Worm (Caenorhabditis elegans) whole organism, midembryonic: ENCODE measurements around the gene ttr-9.

Experiments
- T22C8.4 ChIP-seq: fragments of 200-800 bp; sonication (Bioruptor generic); IDR thresholded peaks from 2 replicates; pipeline ENCODE4 v1.3.6; 2022; ENCODE audit warnings: missing genetic modification characterization, missing compliant biosample characterization
- cog-1 ChIP-seq: sonication (generic microtip); optimal IDR thresholded peaks from 2 replicates; lab custom pipeline; 2016; ENCODE audit warnings: missing genetic modification characterization, missing compliant biosample characterization
- flt-1 ChIP-seq: fragments of 200-800 bp; sonication (Bioruptor generic); IDR thresholded peaks from 2 replicates; pipeline ENCODE4 v1.3.6; 2022; ENCODE audit warnings: missing genetic modification characterization, missing compliant biosample characterization
- klf-2 ChIP-seq: fragments of 200-800 bp; sonication (Bioruptor generic); conservative IDR thresholded peaks from 2 replicates; pipeline ENCODE4 v1.3.6; 2022; ENCODE audit warnings: missing genetic modification reagents, missing genetic modification characterization, missing compliant biosample characterization
- med-1 ChIP-seq: sonication (generic microtip); optimal IDR thresholded peaks from 2 replicates; lab custom pipeline; 2017; ENCODE audit warnings: missing genetic modification characterization, mild to moderate bottlenecking, missing compliant biosample characterization, antibody characterized with exemption, missing genetic modification reagents; ENCODE audit not compliant: insufficient read depth
- ref-1 ChIP-seq: fragments of 200-800 bp; sonication (Bioruptor generic); conservative IDR thresholded peaks from 2 replicates; pipeline ENCODE4 v1.3.6; 2022; ENCODE audit warnings: missing genetic modification reagents, missing genetic modification characterization, missing compliant biosample characterization
- tab-1 ChIP-seq: fragments of 200-800 bp; sonication (Bioruptor generic); IDR thresholded peaks from 2 replicates; pipeline ENCODE4 v1.3.6; 2022; ENCODE audit warnings: missing genetic modification characterization, missing compliant biosample characterization
- ztf-23 ChIP-seq: fragments of 200-800 bp; sonication (Bioruptor generic); IDR thresholded peaks from 2 replicates; pipeline ENCODE4 v1.3.6; 2022; ENCODE audit warnings: missing genetic modification reagents, missing genetic modification characterization, missing compliant biosample characterization
- ztf-29 ChIP-seq: fragments of 200-800 bp; sonication (Bioruptor generic); IDR thresholded peaks from 2 replicates; pipeline ENCODE4 v1.3.6; 2022; ENCODE audit warnings: missing genetic modification reagents, missing genetic modification characterization, missing compliant biosample characterization

The ttr-9 gene

DNA sequence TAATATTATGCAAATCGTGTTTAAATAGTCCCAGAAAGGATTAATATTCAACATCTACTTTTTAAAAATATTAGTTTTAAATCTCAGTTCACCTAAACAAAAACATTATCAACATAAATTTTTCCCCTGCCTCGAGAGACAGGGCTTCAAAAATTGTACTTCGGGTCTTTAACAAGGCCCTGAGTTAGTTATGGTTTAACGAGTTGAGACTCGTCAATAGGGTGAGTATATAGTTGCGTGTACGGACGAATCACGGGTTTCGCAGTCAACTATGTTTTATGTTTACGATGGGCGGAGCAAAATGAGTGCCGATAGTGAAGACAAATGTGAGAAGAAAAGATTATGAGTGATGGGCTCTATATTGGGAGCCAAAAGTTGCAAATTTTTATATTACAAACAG lies 5.5 kb upstream of the ttr-9 start:
- TF ChIP-seq klf-2 (GFP tag; lab: Robert Waterston, UW) (no peak), med-1 (GFP tag; lab: Kevin White, UChicago) (no peak), T22C8.4 (no peak), ztf-29 (GFP tag; lab: Robert Waterston, UW) (no peak), tab-1 (GFP tag; lab: Robert Waterston, UW) (no peak), cog-1 (tag; lab: Kevin White, UChicago) (no peak), ref-1 (GFP tag; lab: Robert Waterston, UW) (no peak), ztf-23 (GFP tag; lab: Robert Waterston, UW) (no peak), flt-1 (no peak)

DNA sequence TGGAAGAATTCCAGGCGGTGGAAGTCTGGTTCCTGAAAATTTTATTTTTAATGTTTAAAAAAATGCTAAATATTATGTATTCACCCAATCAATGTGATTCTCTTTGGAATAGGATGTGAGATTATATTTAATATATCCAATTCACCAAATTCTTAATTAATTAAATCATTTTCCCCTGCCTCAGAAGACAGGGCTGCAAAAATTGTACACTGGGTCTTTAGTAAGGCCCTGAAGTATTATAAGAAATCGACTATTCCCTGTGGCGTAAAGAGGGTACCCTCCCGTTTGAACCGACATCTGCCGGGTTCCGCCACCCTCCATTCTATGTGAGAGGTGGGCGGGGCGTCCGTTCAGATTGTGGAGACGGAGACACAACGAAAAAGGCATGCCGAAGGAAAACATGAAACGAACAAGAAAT lies 5.1 kb upstream of the ttr-9 start:
- no peak for TF ChIP-seq med-1 (GFP tag; lab: Kevin White, UChicago)
- no peak for TF ChIP-seq ztf-23 (GFP tag; lab: Robert Waterston, UW)
- no peak for TF ChIP-seq flt-1
- no peak for TF ChIP-seq ref-1 (GFP tag; lab: Robert Waterston, UW)
- no peak for TF ChIP-seq cog-1 (tag; lab: Kevin White, UChicago)
- TF ChIP-seq ztf-29 (GFP tag; lab: Robert Waterston, UW) = no peak
- no peak for TF ChIP-seq tab-1 (GFP tag; lab: Robert Waterston, UW)

DNA sequence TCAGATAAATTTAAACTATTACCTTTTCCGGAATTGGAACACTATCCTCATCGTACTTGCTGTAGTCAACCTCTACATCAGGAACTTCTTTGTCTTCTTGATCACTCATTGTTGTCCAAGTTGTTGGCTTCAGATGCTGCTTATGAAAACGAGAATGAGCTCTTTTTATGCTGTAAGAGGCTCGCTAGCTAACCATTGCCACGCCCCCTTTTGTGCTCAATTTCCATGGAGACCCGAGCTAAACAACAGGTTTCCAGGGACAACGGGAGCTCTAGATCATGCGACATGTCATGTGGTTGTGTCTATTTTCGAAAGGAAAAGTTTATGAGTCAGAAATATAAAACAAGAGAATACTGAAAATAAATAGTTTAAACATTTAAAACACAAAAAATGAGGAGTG lies 4.3 kb upstream of the ttr-9 start, which contains the start of gene C33A12.4:
Gene C33A12.4 (minus strand): TSS at position 131 of the 400 bp plus-strand sequence.
- TF ChIP-seq tab-1 (GFP tag; lab: Robert Waterston, UW) = no peak
- TF ChIP-seq ref-1 (GFP tag; lab: Robert Waterston, UW) = no peak
- no peak for TF ChIP-seq klf-2 (GFP tag; lab: Robert Waterston, UW)

DNA sequence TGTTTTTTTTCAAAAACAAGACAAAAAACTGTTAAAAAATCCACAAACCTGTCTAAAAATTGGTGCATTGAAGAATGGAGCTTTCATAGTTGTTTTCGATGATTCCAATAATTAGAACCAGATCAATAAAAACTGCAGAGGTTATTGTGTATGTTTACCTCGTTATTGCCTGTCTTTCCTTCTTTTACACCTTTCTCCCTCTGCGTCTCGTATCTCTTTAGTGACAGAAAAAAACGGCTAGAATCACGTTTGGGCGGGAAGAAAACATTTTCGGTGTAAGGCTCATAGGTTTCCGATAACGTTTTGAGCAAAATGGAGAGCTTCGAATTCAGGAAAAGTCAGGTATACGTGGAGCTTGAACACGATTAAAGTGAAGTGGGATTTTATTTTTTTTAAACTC lies 2.5 kb upstream of the ttr-9 start, which contains the start of gene ethe-1:
Gene ethe-1 (minus strand): TSS at position 150 of the 400 bp plus-strand sequence.
- TF ChIP-seq T22C8.4 = no peak
- TF ChIP-seq tab-1 (GFP tag; lab: Robert Waterston, UW) = no peak
- TF ChIP-seq ztf-29 (GFP tag; lab: Robert Waterston, UW) = no peak

DNA sequence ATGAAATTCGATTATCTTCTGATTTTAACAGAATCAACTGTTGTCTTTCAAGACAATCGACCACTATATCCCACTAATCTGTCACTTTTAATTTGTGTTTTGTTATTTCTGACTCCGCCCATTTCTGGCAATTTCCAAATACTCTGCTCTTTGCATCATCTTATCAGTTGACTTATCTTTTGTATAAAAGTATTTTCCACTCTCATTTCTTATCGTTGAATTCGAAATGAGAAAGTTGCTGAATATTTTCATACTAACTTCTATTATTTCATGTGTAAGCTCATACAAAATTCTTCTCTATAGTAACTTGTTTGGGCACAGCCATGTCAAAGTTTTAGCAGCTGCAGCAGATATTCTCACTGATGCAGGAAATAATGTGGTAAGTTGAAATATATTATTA lies 6.1 kb downstream of the ttr-9 start, which contains the start of gene ugt-21:
Gene ugt-21 (plus strand): TSS at position 212 of the 400 bp plus-strand sequence.
- no peak for TF ChIP-seq tab-1 (GFP tag; lab: Robert Waterston, UW)

DNA sequence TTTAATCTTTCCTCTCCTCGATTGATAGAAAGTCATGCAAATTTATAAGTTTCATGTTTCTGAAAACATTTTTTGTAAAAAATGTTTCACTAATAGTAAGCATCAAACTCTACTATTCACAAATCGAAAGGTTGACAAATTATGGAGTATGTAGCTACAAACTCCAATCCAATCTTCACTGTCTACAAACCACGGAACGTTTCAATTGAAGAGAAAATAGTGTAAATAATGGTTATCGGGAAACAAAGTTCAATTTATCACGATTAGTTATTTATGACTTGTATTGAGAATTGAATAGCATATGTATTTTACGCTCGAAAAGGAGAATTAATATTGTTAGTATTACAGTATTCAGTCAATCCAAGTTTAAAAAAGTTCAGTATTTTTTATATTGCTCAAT lies 6.5 kb downstream of the ttr-9 start:
- TF ChIP-seq ztf-23 (GFP tag; lab: Robert Waterston, UW) = no peak

DNA sequence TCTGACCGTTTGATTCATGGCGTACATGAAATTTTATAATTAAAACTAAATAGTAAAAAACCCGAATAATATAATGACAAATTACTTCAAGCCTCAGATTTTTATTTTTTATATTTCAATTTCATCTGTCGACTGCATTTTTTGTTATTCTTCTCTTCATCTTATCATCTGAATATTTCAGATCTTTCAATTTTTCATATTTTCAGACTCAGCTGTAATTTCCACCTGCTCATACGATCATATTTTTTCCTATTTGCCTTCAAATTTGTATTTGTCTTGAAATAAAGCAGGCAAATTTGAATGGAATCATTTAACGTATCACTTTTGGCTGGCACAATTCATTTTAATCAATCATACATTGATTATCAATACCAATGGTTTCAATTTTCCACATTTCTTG lies 8.1 kb downstream of the ttr-9 start, which contains the start of gene sru-4:
Gene sru-4 (plus strand): TSS at position 301 of the 400 bp plus-strand sequence.
- TF ChIP-seq cog-1 (tag; lab: Kevin White, UChicago) = no peak
- no peak for TF ChIP-seq ztf-29 (GFP tag; lab: Robert Waterston, UW)

DNA sequence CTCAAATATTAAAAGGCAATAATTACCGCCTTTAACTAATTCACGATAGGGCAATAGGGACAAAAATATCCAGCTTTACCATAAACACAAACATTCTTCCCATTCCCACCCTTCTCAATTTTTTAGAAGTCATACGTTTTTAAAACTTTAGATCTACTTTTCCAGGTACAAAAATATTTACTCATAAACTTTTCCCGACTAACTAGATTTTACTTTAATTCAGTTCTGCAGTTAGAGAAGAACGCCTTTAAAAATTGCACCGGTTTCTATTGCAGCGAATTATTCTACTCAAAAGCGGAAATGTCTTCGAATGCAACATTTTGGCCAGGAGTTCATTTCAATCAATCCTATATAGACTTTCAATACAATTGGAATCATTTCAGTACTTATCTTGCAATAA lies 9.8 kb downstream of the ttr-9 start, which contains the start of gene sru-3:
Gene sru-3 (plus strand): TSS at position 301 of the 400 bp plus-strand sequence.
- no peak for TF ChIP-seq med-1 (GFP tag; lab: Kevin White, UChicago)
- TF ChIP-seq T22C8.4 = no peak
- TF ChIP-seq klf-2 (GFP tag; lab: Robert Waterston, UW) = no peak
- no peak for TF ChIP-seq ztf-23 (GFP tag; lab: Robert Waterston, UW)
- TF ChIP-seq cog-1 (tag; lab: Kevin White, UChicago) = no peak
- TF ChIP-seq ztf-29 (GFP tag; lab: Robert Waterston, UW) = no peak
- TF ChIP-seq ref-1 (GFP tag; lab: Robert Waterston, UW) = no peak
- TF ChIP-seq flt-1 = no peak
- TF ChIP-seq tab-1 (GFP tag; lab: Robert Waterston, UW) = no peak

DNA sequence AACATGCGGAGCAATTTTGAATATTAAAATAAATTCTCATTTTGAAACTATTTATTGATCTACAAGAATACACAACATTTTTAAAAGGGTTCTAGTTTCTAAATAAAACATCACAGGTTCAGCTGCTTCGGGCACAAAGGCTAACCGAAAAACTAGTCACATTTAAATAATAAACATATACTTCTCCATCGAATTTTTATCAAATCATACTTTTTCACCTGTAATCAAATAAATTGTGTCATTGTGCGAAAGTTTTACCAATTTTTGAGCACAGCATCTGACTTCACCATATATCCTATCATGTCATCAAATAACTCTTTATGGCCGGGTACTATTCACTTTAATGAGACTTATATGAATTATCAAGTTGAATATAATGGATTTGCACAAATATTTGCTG lies 15.8 kb downstream of the ttr-9 start, which contains the start of gene sru-6:
Gene sru-6 (plus strand): TSS at position 301 of the 400 bp plus-strand sequence.
- TF ChIP-seq tab-1 (GFP tag; lab: Robert Waterston, UW) (no peak), ztf-23 (GFP tag; lab: Robert Waterston, UW) (no peak), flt-1 (no peak), cog-1 (tag; lab: Kevin White, UChicago) (no peak), med-1 (GFP tag; lab: Kevin White, UChicago) (no peak), ref-1 (GFP tag; lab: Robert Waterston, UW) (no peak), T22C8.4 (no peak), ztf-29 (GFP tag; lab: Robert Waterston, UW) (no peak), klf-2 (GFP tag; lab: Robert Waterston, UW) (no peak)

DNA sequence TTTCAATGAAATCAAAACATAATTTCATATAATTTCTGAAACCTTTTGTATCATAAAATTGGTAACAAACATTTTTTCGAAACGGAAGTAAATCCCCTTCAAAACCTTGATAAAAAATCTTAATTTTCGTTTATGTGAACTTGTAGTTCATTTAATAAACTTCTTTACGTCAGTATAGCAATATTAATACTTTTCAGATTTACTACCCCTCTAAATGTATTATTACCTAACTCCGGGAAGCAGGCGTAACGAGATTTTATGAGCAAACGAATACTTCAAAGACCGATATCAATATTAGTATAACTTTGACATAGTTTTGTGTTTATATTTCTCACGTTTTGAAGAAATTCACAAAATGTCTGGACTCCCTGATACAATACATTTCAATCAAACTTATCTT lies 17.8 kb downstream of the ttr-9 start, which contains the start of gene sru-1:
Gene sru-1 (plus strand): TSS at position 301 of the 400 bp plus-strand sequence.
- TF ChIP-seq T22C8.4 (no peak), klf-2 (GFP tag; lab: Robert Waterston, UW) (no peak), cog-1 (tag; lab: Kevin White, UChicago) (no peak), tab-1 (GFP tag; lab: Robert Waterston, UW) (no peak), ztf-29 (GFP tag; lab: Robert Waterston, UW) (no peak), med-1 (GFP tag; lab: Kevin White, UChicago) (no peak), ref-1 (GFP tag; lab: Robert Waterston, UW) (no peak), flt-1 (no peak), ztf-23 (GFP tag; lab: Robert Waterston, UW) (no peak)

DNA sequence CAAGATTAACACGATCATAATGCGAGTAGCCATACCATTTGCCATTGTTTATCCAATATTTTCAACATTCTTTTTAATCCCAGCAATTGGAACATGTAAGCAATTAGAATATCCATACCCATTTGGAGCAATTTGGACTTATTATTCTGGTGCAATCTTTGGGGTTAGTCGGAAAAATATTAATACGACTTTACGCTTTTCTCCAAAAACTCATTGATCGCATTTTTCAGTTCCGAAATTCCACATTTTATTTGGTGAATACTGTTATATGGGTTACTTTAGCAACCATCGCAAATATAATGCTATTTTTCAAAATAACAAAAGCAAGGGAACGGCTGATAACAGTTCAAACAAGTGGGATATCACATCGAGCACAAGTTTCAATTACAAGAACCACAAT lies 19.4 kb downstream of the ttr-9 start:
- TF ChIP-seq ztf-29 (GFP tag; lab: Robert Waterston, UW) = no peak
- TF ChIP-seq cog-1 (tag; lab: Kevin White, UChicago) = no peak
- TF ChIP-seq tab-1 (GFP tag; lab: Robert Waterston, UW) = no peak
- TF ChIP-seq ref-1 (GFP tag; lab: Robert Waterston, UW) = no peak
- no peak for TF ChIP-seq flt-1
